Worm (Caenorhabditis elegans) whole organism, young adult: ENCODE results near the gene F23D12.4.
A peak's percentile ranks its signal among the peaks of the same experiment; 100 is the strongest.

Experiments
- B0019.2 ChIP-seq: fragments of 200-800 bp; sonication (Bioruptor generic); conservative IDR thresholded peaks from 2 replicates; pipeline ENCODE4 v1.3.6; 2022; ENCODE audit warnings: missing genetic modification reagents, missing genetic modification characterization, missing compliant biosample characterization
- B0336.3 ChIP-seq: fragments of 200-800 bp; sonication (Bioruptor generic); IDR thresholded peaks from 2 replicates; pipeline ENCODE4 v1.3.6; 2022; ENCODE audit warnings: missing genetic modification characterization, missing compliant biosample characterization
- D2030.7 ChIP-seq: fragments of 200-800 bp; sonication (Bioruptor generic); IDR thresholded peaks from 2 replicates; pipeline ENCODE4 v1.3.6; 2022; ENCODE audit warnings: missing genetic modification reagents, missing genetic modification characterization, missing compliant biosample characterization
- F33H1.4 ChIP-seq: fragments of 200-800 bp; sonication (Bioruptor generic); IDR thresholded peaks from 2 replicates; pipeline ENCODE4 v1.3.6; 2022; ENCODE audit warnings: missing genetic modification reagents, missing genetic modification characterization, missing compliant biosample characterization
- F37B4.10 ChIP-seq: fragments of 200-800 bp; sonication (Bioruptor generic); IDR thresholded peaks from 2 replicates; pipeline ENCODE4 v1.3.6; 2022; ENCODE audit warnings: missing genetic modification characterization, missing compliant biosample characterization
- T07F8.4 ChIP-seq: sonication (generic microtip); optimal IDR thresholded peaks from 2 replicates; lab custom pipeline; 2016; ENCODE audit warnings: mild to moderate bottlenecking, missing genetic modification characterization, moderate library complexity, missing compliant biosample characterization
- Y53F4B.3 ChIP-seq: fragments of 200-800 bp; sonication (Bioruptor generic); IDR thresholded peaks from 2 replicates; pipeline ENCODE4 v1.3.6; 2022; ENCODE audit warnings: missing genetic modification reagents, missing genetic modification characterization, missing compliant biosample characterization
- Y79H2A.3 ChIP-seq: fragments of 200-800 bp; sonication (Bioruptor generic); conservative IDR thresholded peaks from 2 replicates; pipeline ENCODE4 v1.3.6; 2022; ENCODE audit warnings: missing genetic modification reagents, missing genetic modification characterization, missing compliant biosample characterization
- Y95B8A.8 ChIP-seq: fragments of 200-800 bp; sonication (Bioruptor generic); IDR thresholded peaks from 2 replicates; pipeline ENCODE4 v1.3.6; 2022; ENCODE audit warnings: missing genetic modification reagents, missing genetic modification characterization, missing compliant biosample characterization
- akir-1 ChIP-seq: fragments of 200-800 bp; sonication (Bioruptor generic); optimal IDR thresholded peaks from 2 replicates; lab custom pipeline; 2018; ENCODE audit warnings: mild to moderate bottlenecking, missing genetic modification characterization, moderate library complexity, missing compliant biosample characterization
- aptf-3 ChIP-seq: fragments of 200-800 bp; sonication (Bioruptor generic); IDR thresholded peaks from 2 replicates; pipeline ENCODE4 v1.3.6; 2022; ENCODE audit warnings: missing genetic modification characterization, missing compliant biosample characterization
- atf-7 ChIP-seq: sonication (generic microtip); optimal IDR thresholded peaks from 2 replicates; lab custom pipeline; 2017; ENCODE audit warnings: mild to moderate bottlenecking, missing genetic modification characterization, missing compliant biosample characterization
- attf-5 ChIP-seq: fragments of 200-800 bp; sonication (Bioruptor generic); optimal IDR thresholded peaks from 2 replicates; lab custom pipeline; 2018; ENCODE audit warnings: mild to moderate bottlenecking, missing genetic modification characterization, missing compliant biosample characterization
- bed-1 ChIP-seq: fragments of 200-800 bp; sonication (Bioruptor generic); IDR thresholded peaks from 2 replicates; pipeline ENCODE4 v1.3.6; 2022; ENCODE audit warnings: missing genetic modification reagents, missing genetic modification characterization, missing compliant biosample characterization
- bed-2 ChIP-seq: fragments of 200-800 bp; sonication (Bioruptor generic); IDR thresholded peaks from 2 replicates; pipeline ENCODE4 v1.3.6; 2022; ENCODE audit warnings: missing genetic modification reagents, missing genetic modification characterization, missing compliant biosample characterization
- ccch-3 ChIP-seq: fragments of 200-800 bp; sonication (Bioruptor generic); optimal IDR thresholded peaks from 2 replicates; lab custom pipeline; 2018; ENCODE audit warnings: mild to moderate bottlenecking, missing genetic modification characterization, missing compliant biosample characterization
- cebp-2 ChIP-seq: fragments of 200-800 bp; sonication (Bioruptor generic); IDR thresholded peaks from 2 replicates; pipeline ENCODE4 v1.3.6; 2022; ENCODE audit warnings: missing genetic modification characterization, missing compliant biosample characterization
- ceh-100 ChIP-seq: fragments of 200-800 bp; sonication (Bioruptor generic); IDR thresholded peaks from 2 replicates; pipeline ENCODE4 v1.3.6; 2022; ENCODE audit warnings: missing genetic modification reagents, missing genetic modification characterization, missing compliant biosample characterization
- ceh-27 ChIP-seq: fragments of 200-800 bp; sonication (Bioruptor generic); optimal IDR thresholded peaks from 2 replicates; lab custom pipeline; 2018; ENCODE audit warnings: mild to moderate bottlenecking, missing genetic modification characterization, moderate library complexity, missing compliant biosample characterization
- ceh-40 ChIP-seq: fragments of 200-800 bp; sonication (Bioruptor generic); IDR thresholded peaks from 2 replicates; pipeline ENCODE4 v1.3.6; 2022; ENCODE audit warnings: missing genetic modification characterization, missing compliant biosample characterization
- ceh-58 ChIP-seq: fragments of 200-800 bp; sonication (Bioruptor generic); IDR thresholded peaks from 2 replicates; pipeline ENCODE4 v1.3.6; 2022; ENCODE audit warnings: missing genetic modification characterization, missing compliant biosample characterization
- chd-7 ChIP-seq: sonication (generic microtip); optimal IDR thresholded peaks from 2 replicates; lab custom pipeline; 2016; ENCODE audit warnings: mild to moderate bottlenecking, missing genetic modification characterization, moderate library complexity, missing compliant biosample characterization
- dox-1 ChIP-seq: fragments of 200-800 bp; sonication (Bioruptor generic); IDR thresholded peaks from 2 replicates; pipeline ENCODE4 v1.3.6; 2022; ENCODE audit warnings: missing genetic modification reagents, missing genetic modification characterization, missing compliant biosample characterization
- dpl-1 ChIP-seq: fragments of 150-350 bp; optimal IDR thresholded peaks from 2 replicates; lab custom pipeline; 2014; ENCODE audit warnings: missing biosample characterization, missing genetic modification reagents, missing genetic modification characterization
- egl-18 ChIP-seq: fragments of 200-800 bp; sonication (Bioruptor generic); IDR thresholded peaks from 2 replicates; pipeline ENCODE4 v1.3.6; 2022; ENCODE audit warnings: missing genetic modification reagents, missing genetic modification characterization, missing compliant biosample characterization
- ekl-4 ChIP-seq: fragments of 200-800 bp; sonication (Bioruptor generic); IDR thresholded peaks from 2 replicates; pipeline ENCODE4 v1.3.6; 2022; ENCODE audit warnings: missing genetic modification reagents, missing genetic modification characterization, missing compliant biosample characterization
- ets-4 ChIP-seq: fragments of 200-800 bp; sonication (Bioruptor generic); optimal IDR thresholded peaks from 2 replicates; lab custom pipeline; 2018; ENCODE audit warnings: mild to moderate bottlenecking, missing genetic modification characterization, missing compliant biosample characterization
- gei-17 ChIP-seq: fragments of 200-800 bp; sonication (Bioruptor generic); optimal IDR thresholded peaks from 2 replicates; lab custom pipeline; 2018; ENCODE audit warnings: mild to moderate bottlenecking, missing genetic modification characterization, missing compliant biosample characterization
- hmg-1.2 ChIP-seq: fragments of 200-800 bp; sonication (Bioruptor generic); IDR thresholded peaks from 2 replicates; pipeline ENCODE4 v1.3.6; 2022; ENCODE audit warnings: missing genetic modification reagents, missing genetic modification characterization, missing compliant biosample characterization
- lag-1 ChIP-seq: fragments of 200-800 bp; sonication (Bioruptor generic); IDR thresholded peaks from 2 replicates; pipeline ENCODE4 v1.3.6; 2022; ENCODE audit warnings: missing genetic modification reagents, missing genetic modification characterization, missing compliant biosample characterization
- let-607 ChIP-seq, 2 experiments: fragments of 200-800 bp in 1 of 2; sonication (Bioruptor generic) in 1 of 2; sonication (generic microtip) in 1 of 2; optimal IDR thresholded peaks; 2 replicates each; lab custom pipeline; 2016 to 2018; ENCODE audit warnings: mild to moderate bottlenecking in 2 of 2, missing compliant biosample characterization in 2 of 2, missing genetic modification characterization in 2 of 2, moderate library complexity in 2 of 2, missing genotype in 1 of 2
- lin-35 ChIP-seq, 3 experiments: fragments of 150-350 bp in 2 of 3; sonication (generic microtip) in 1 of 3; optimal IDR thresholded peaks; 2 replicates each; lab custom pipeline; 2014 to 2018; ENCODE audit warnings: missing biosample characterization in 3 of 3, missing genetic modification characterization in 3 of 3, missing genetic modification reagents in 3 of 3
- lin-40 ChIP-seq: sonication (generic microtip); optimal IDR thresholded peaks from 2 replicates; lab custom pipeline; 2016; ENCODE audit warnings: missing genetic modification characterization, mild to moderate bottlenecking, missing compliant biosample characterization, missing genotype, missing genetic modification reagents
- lin-54 ChIP-seq: fragments of 200-800 bp; sonication (Bioruptor generic); optimal IDR thresholded peaks from 2 replicates; lab custom pipeline; 2018; ENCODE audit warnings: mild to moderate bottlenecking, missing genetic modification characterization, missing compliant biosample characterization
- lsy-27 ChIP-seq: sonication (generic microtip); optimal IDR thresholded peaks from 2 replicates; lab custom pipeline; 2017; ENCODE audit warnings: missing genetic modification characterization, mild to moderate bottlenecking, missing compliant biosample characterization, antibody characterized with exemption, missing genotype, borderline replicate concordance; ENCODE audit not compliant: insufficient read depth
- madf-6 ChIP-seq: fragments of 200-800 bp; sonication (Bioruptor generic); IDR thresholded peaks from 2 replicates; pipeline ENCODE4 v1.3.6; 2022; ENCODE audit warnings: missing genetic modification reagents, missing genetic modification characterization, missing compliant biosample characterization
- madf-8 ChIP-seq: fragments of 200-800 bp; sonication (Bioruptor generic); conservative IDR thresholded peaks from 2 replicates; pipeline ENCODE4 v1.3.6; 2022; ENCODE audit warnings: missing genetic modification reagents, missing genetic modification characterization, missing compliant biosample characterization
- mel-28 ChIP-seq: sonication (generic microtip); optimal IDR thresholded peaks from 2 replicates; lab custom pipeline; 2016; ENCODE audit warnings: borderline replicate concordance, mild to moderate bottlenecking, missing genetic modification characterization, missing compliant biosample characterization
- mxl-1 ChIP-seq: sonication (generic microtip); optimal IDR thresholded peaks from 2 replicates; lab custom pipeline; 2016; ENCODE audit warnings: missing genetic modification characterization, missing compliant biosample characterization
- nfyb-1 ChIP-seq: fragments of 200-800 bp; sonication (Bioruptor generic); IDR thresholded peaks from 2 replicates; pipeline ENCODE4 v1.3.6; 2022; ENCODE audit warnings: missing genetic modification reagents, missing genetic modification characterization, missing compliant biosample characterization
- nhr-90 ChIP-seq: sonication (generic microtip); optimal IDR thresholded peaks from 2 replicates; lab custom pipeline; 2016; ENCODE audit warnings: missing genotype, mild to moderate bottlenecking, missing genetic modification characterization, missing compliant biosample characterization
- sdz-38 ChIP-seq: sonication (generic microtip); optimal IDR thresholded peaks from 2 replicates; lab custom pipeline; 2016; ENCODE audit warnings: missing genotype, missing genetic modification characterization, missing compliant biosample characterization
- snpc-4 ChIP-seq, 5 experiments: fragments of 150-350 bp in 1 of 5; sonication (generic microtip) in 4 of 5; optimal IDR thresholded peaks; 2 replicates each; lab custom pipeline; 2014 to 2018; ENCODE audit warnings: missing genetic modification characterization in 5 of 5, missing biosample characterization in 3 of 5, antibody characterized with exemption in 2 of 5, mild to moderate bottlenecking in 2 of 5, missing compliant biosample characterization in 2 of 5, missing genotype in 2 of 5, moderate library complexity in 2 of 5, missing genetic modification reagents in 1 of 5
- tbx-9 ChIP-seq: sonication (generic microtip); optimal IDR thresholded peaks from 2 replicates; lab custom pipeline; 2016; ENCODE audit warnings: borderline replicate concordance, missing genetic modification characterization, inconsistent platforms, missing compliant biosample characterization
- unc-130 ChIP-seq: sonication (generic microtip); optimal IDR thresholded peaks from 2 replicates; lab custom pipeline; 2016; ENCODE audit warnings: missing genetic modification reagents, missing genetic modification characterization, missing compliant biosample characterization
- xnd-1 ChIP-seq: sonication (generic microtip); optimal IDR thresholded peaks from 2 replicates; lab custom pipeline; 2016; ENCODE audit warnings: missing genotype, missing genetic modification reagents, missing genetic modification characterization, missing compliant biosample characterization
- zim-3 ChIP-seq: sonication (generic microtip); optimal IDR thresholded peaks from 2 replicates; lab custom pipeline; 2017; ENCODE audit warnings: mild to moderate bottlenecking, missing genetic modification characterization, moderate library complexity, missing compliant biosample characterization
- ztf-25 ChIP-seq: fragments of 200-800 bp; sonication (Bioruptor generic); IDR thresholded peaks from 2 replicates; pipeline ENCODE4 v1.3.6; 2022; ENCODE audit warnings: missing genetic modification reagents, missing genetic modification characterization, missing compliant biosample characterization
- ztf-6 ChIP-seq: fragments of 200-800 bp; sonication (Bioruptor generic); IDR thresholded peaks from 2 replicates; pipeline ENCODE4 v1.3.6; 2022; ENCODE audit warnings: missing genetic modification reagents, missing genetic modification characterization, missing compliant biosample characterization

The F23D12.4 gene

ce11 chrX:14477338-14477737, 32.5 kb downstream of the F23D12.4 start (continued):
- TF ChIP-seq nfyb-1 (GFP tag; lab: Robert Waterston, UW) (peak; percentile 61; the same call in 1 of the 2 replicates), chd-7 (tag; lab: Kevin White, UChicago) (no peak), cebp-2 (GFP tag; lab: Robert Waterston, UW) (no peak), ceh-27 (no peak), atf-7 (tag; lab: Kevin White, UChicago) (no peak), let-607 (tag; optimal IDR thresholded peaks at IDR 0.05; lab: Kevin White, UChicago) (peak in 1 of 2 experiments; percentile 35), ceh-58 (GFP tag; lab: Robert Waterston, UW) (no peak), D2030.7 (GFP tag; lab: Robert Waterston, UW) (no peak), lin-35 (GFP tag; optimal IDR thresholded peaks at IDR 0.05; lab: Kevin White, UChicago) (no peak), Y53F4B.3 (GFP tag; lab: Robert Waterston, UW) (no peak), akir-1 (GFP tag; lab: Kevin White, UChicago) (no peak), ets-4 (GFP tag; lab: Kevin White, UChicago) (no peak), ztf-25 (GFP tag; lab: Robert Waterston, UW) (no peak), lin-54 (no peak), snpc-4 (GFP tag; optimal IDR thresholded peaks at IDR 0.05; lab: Kevin White, UChicago) (peak; percentile 56), snpc-4 (tag; optimal IDR thresholded peaks at IDR 0.05; lab: Kevin White, UChicago) (peak; percentile 90 to 98 (median 96)), bed-2 (no peak), lag-1 (no peak), madf-6 (GFP tag; lab: Robert Waterston, UW) (no peak), mel-28 (tag; lab: Kevin White, UChicago) (no peak), Y79H2A.3 (no peak), hmg-1.2 (GFP tag; lab: Robert Waterston, UW) (peak; percentile 22; the same call in 1 of the 2 replicates), F33H1.4 (GFP tag; lab: Robert Waterston, UW) (no peak), nhr-90 (tag; lab: Kevin White, UChicago) (no peak), egl-18 (no peak), sdz-38 (tag; lab: Kevin White, UChicago) (no peak), lsy-27 (tag; lab: Kevin White, UChicago) (no peak), zim-3 (tag; lab: Kevin White, UChicago) (no peak), tbx-9 (no peak), B0019.2 (no peak), Y95B8A.8 (GFP tag; lab: Robert Waterston, UW) (no peak), ceh-40 (GFP tag; lab: Robert Waterston, UW) (no peak), dox-1 (GFP tag; lab: Robert Waterston, UW) (no peak; the same call in 1 of the 2 replicates), unc-130 (GFP tag; lab: Kevin White, UChicago) (no peak), T07F8.4 (no peak), ekl-4 (GFP tag; lab: Robert Waterston, UW) (no peak), lin-40 (tag; lab: Kevin White, UChicago) (peak; percentile 49), dpl-1 (no peak), F37B4.10 (GFP tag; lab: Robert Waterston, UW) (no peak), ztf-6 (GFP tag; lab: Robert Waterston, UW) (no peak), aptf-3 (GFP tag; lab: Robert Waterston, UW) (no peak), bed-1 (GFP tag; lab: Robert Waterston, UW) (no peak), ccch-3 (GFP tag; lab: Kevin White, UChicago) (no peak), xnd-1 (tag; lab: Kevin White, UChicago) (no peak), attf-5 (GFP tag; lab: Kevin White, UChicago) (no peak), B0336.3 (GFP tag; lab: Robert Waterston, UW) (no peak), mxl-1 (tag; lab: Kevin White, UChicago) (no peak), madf-8 (no peak), ceh-100 (GFP tag; lab: Robert Waterston, UW) (no peak), gei-17 (GFP tag; lab: Kevin White, UChicago) (no peak)
